Worm (Caenorhabditis elegans): ENCODE results near the gene glo-3.

The glo-3 gene

DNA sequence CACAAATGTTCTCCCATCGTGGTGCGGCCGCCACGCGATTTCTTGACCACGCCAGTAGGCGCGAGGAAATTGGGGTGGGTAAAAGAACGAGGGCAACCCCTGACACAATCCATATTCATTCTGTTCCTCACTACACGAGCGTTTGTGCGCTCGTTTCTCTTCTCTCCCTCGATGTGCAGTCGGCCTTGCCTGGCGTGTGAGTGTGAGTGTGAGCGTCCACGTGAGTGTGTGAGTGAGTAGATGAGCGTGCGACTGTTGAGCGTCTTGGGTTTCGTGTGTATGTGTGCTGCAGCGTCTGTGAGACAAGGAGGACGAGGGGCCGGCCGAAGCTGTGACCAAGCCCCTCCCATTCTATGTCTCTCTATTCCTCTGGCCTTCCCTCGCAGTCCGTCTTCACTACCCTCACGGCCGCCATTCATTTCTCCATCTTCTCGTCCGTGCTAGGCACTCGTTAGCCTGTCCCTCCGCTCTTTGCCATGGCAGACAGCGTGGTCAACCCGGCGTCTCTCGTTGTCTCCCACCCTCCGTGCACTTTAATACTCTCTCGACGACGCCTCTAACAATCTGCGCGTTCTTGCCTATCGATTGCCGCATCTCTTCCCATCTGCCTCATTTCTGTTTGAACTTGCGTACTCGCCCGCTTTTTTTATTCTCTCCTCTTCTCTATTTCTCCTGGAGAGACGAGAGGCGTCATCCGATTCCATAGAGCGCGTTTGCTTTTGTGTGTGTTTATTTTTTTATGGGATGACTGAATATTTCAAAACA is 35.1 kb downstream of the glo-3 start (continued):
- TF ChIP-seq dmd-6 (GFP tag; IDR thresholded peaks at IDR 0.05), result peak; percentile 80
- TF ChIP-seq F26F4.8 (GFP tag; conservative IDR thresholded peaks at IDR 0.05), result no peak
- peak; percentile 85 for TF ChIP-seq nhr-77 (tag; optimal IDR thresholded peaks at IDR 0.05)
- TF ChIP-seq vab-7 (GFP tag; IDR thresholded peaks at IDR 0.05), result peak; percentile 56; the same call in 1 of the 2 replicates
- no peak for TF ChIP-seq aly-2 (tag; optimal IDR thresholded peaks at IDR 0.05)
- TF ChIP-seq egl-27 (tag; optimal IDR thresholded peaks at IDR 0.05), result no peak
- no peak for TF ChIP-seq lin-15B (tag; optimal IDR thresholded peaks at IDR 0.05)
- 0 out of 2 replicates have a peak, but pooled peaks have one; percentile 46 for TF ChIP-seq Y105C5A.15 (GFP tag; IDR thresholded peaks at IDR 0.05)
- TF ChIP-seq snpc-1.2 (GFP tag; IDR thresholded peaks at IDR 0.05), result no peak
- 0 out of 2 replicates have a peak, but pooled peaks have one; percentile 48 for TF ChIP-seq dmd-8 (GFP tag; IDR thresholded peaks at IDR 0.05)
- peak; percentile 73 for TF ChIP-seq saeg-2 (GFP tag; IDR thresholded peaks at IDR 0.05)
- TF ChIP-seq hlh-11 (tag; optimal IDR thresholded peaks at IDR 0.05), result peak; percentile 98
- TF ChIP-seq ceh-62 (tag; optimal IDR thresholded peaks at IDR 0.05), result no peak
- peak; percentile 86 for TF ChIP-seq lin-38 (GFP tag; IDR thresholded peaks at IDR 0.05)
- TF ChIP-seq dve-1 (tag; optimal IDR thresholded peaks at IDR 0.05; ENCODE audit: insufficient read depth), result peak; percentile 97
- no peak; the same call in 1 of the 2 replicates for TF ChIP-seq lin-29 (GFP tag; IDR thresholded peaks at IDR 0.05)
- no peak for TF ChIP-seq nhr-76 (tag; optimal IDR thresholded peaks at IDR 0.05)
- peak; percentile 26 for TF ChIP-seq zip-2 (tag; optimal IDR thresholded peaks at IDR 0.05)
- TF ChIP-seq Y75B8A.6 (GFP tag; IDR thresholded peaks at IDR 0.05), result no peak
- TF ChIP-seq tra-1 (GFP tag; IDR thresholded peaks at IDR 0.05), result peak; percentile 50
- TF ChIP-seq zfp-3 (GFP tag; conservative IDR thresholded peaks at IDR 0.05), result no peak
- no peak for TF ChIP-seq daf-19 (GFP tag; conservative IDR thresholded peaks at IDR 0.05)
- TF ChIP-seq D1046.2 (GFP tag; IDR thresholded peaks at IDR 0.05), result 0 out of 2 replicates have a peak, but pooled peaks have one; percentile 8
- TF ChIP-seq hlh-30 (tag; optimal IDR thresholded peaks at IDR 0.05; ENCODE audit: insufficient read depth), result peak; percentile 99
- no peak for TF ChIP-seq F49E8.2 (tag; optimal IDR thresholded peaks at IDR 0.05; ENCODE audit: borderline replicate concordance)
- no peak for TF ChIP-seq skn-1 (tag; optimal IDR thresholded peaks at IDR 0.05)
- peak; percentile 77 to 89 for TF ChIP-seq lsy-2 (tag; optimal IDR thresholded peaks at IDR 0.05)
- peak; percentile 80 for TF ChIP-seq lin-13 (GFP tag; optimal IDR thresholded peaks at IDR 0.05)
- TF ChIP-seq nhr-11 (tag; optimal IDR thresholded peaks at IDR 0.05), result peak; percentile 68
- 0 out of 2 replicates have a peak, but pooled peaks have one; percentile 3 for TF ChIP-seq mxl-2 (GFP tag; conservative IDR thresholded peaks at IDR 0.05)
- peak; percentile 70 to 81 for TF ChIP-seq hif-1 (tag; optimal IDR thresholded peaks at IDR 0.05)
- TF ChIP-seq unc-62 (GFP tag; optimal IDR thresholded peaks at IDR 0.05 in 1 of 2), result peak in 1 of 2 experiments; percentile 81
- TF ChIP-seq unc-62 (tag; optimal IDR thresholded peaks at IDR 0.05), result peak; percentile 78
- peak; percentile 61 for TF ChIP-seq madf-9 (GFP tag; conservative IDR thresholded peaks at IDR 0.05)
- 0 out of 2 replicates have a peak, but pooled peaks have one; percentile 8 for TF ChIP-seq php-3 (GFP tag; IDR thresholded peaks at IDR 0.05)
- peak; percentile 45 for TF ChIP-seq dpl-1 (GFP tag; optimal IDR thresholded peaks at IDR 0.05)
- peak; percentile 95 to 98 for TF ChIP-seq mdl-1 (tag; optimal IDR thresholded peaks at IDR 0.05)
- TF ChIP-seq ztf-7 (tag; optimal IDR thresholded peaks at IDR 0.05), result peak; percentile 21
- peak; percentile 100 for TF ChIP-seq aha-1 (tag)
- TF ChIP-seq nhr-10 (tag; optimal IDR thresholded peaks at IDR 0.05), result peak; percentile 53

DNA sequence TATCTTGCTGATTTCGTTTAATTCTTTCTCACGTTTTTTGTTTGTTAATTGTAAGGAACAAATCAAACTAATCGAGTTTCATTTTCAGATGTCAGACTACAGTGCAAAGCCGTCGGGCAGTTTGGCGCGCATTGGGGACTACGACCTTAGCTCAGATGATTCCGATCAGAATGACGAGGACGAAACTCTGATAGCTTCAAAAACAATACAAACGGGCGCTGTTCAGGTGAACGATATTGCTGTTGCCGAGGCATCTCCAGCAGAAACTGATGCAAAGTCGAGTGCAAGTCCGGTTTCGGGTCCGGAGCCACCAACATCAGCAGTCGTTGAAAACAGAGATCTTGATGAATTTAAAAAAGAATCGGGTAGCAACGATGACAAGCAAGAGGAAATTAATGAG is 35.7 kb downstream of the glo-3 start, which contains the start of gene bet-2:
TSS of gene bet-2 (plus strand) at position 89 of the 400 bp plus-strand sequence.
- TF ChIP-seq F10B5.3 (tag; optimal IDR thresholded peaks at IDR 0.05) (no peak), ceh-82 (tag; optimal IDR thresholded peaks at IDR 0.05) (no peak), unc-62 (GFP tag; optimal IDR thresholded peaks at IDR 0.05 in 1 of 2) (peak in 1 of 2 experiments; percentile 97), unc-62 (tag; optimal IDR thresholded peaks at IDR 0.05) (no peak), Y75B8A.6 (GFP tag; IDR thresholded peaks at IDR 0.05) (no peak), lir-3 (tag; optimal IDR thresholded peaks at IDR 0.05) (no peak), snpc-4 (tag; optimal IDR thresholded peaks at IDR 0.05) (no peak), zfp-3 (GFP tag; conservative IDR thresholded peaks at IDR 0.05) (no peak)

Data from whole organism, L4 larva.